Worm (Caenorhabditis elegans) whole organism, L2 larva: Measurements from ENCODE around the gene T03F7.5.

ENCODE experiments used
- ZK546.5 ChIP-seq: sonication (generic microtip); optimal IDR thresholded peaks from 2 replicates; lab custom pipeline; 2017; ENCODE audit warnings: missing biosample characterization, missing genetic modification characterization
- ceh-82 ChIP-seq: fragments of 150-350 bp; optimal IDR thresholded peaks from 2 replicates; lab custom pipeline; 2014; ENCODE audit warnings: missing biosample characterization, missing genetic modification characterization
- fos-1 ChIP-seq: fragments of 150-350 bp; optimal IDR thresholded peaks from 2 replicates; lab custom pipeline; 2014; ENCODE audit warnings: missing biosample characterization, missing genetic modification characterization
- nhr-11 ChIP-seq: fragments of 150-350 bp; optimal IDR thresholded peaks from 2 replicates; lab custom pipeline; 2014; ENCODE audit warnings: missing biosample characterization, missing genetic modification characterization
- nhr-6 ChIP-seq: fragments of 150-350 bp; optimal IDR thresholded peaks from 2 replicates; lab custom pipeline; 2014; ENCODE audit warnings: missing biosample characterization, missing genetic modification characterization
- ztf-4 ChIP-seq: fragments of 150-350 bp; optimal IDR thresholded peaks from 2 replicates; lab custom pipeline; 2014; ENCODE audit warnings: missing biosample characterization, missing genetic modification characterization

ce11 chrV:11346912-11347311 is 48.4 kb upstream of the T03F7.5 start, which contains the start of gene grl-7:
- no peak for TF ChIP-seq ceh-82 (tag; lab: Kevin White, UChicago)
- TF ChIP-seq ZK546.5 (tag; lab: Kevin White, UChicago), result no peak
- no peak for TF ChIP-seq fos-1
- TF ChIP-seq ztf-4 (tag; lab: Kevin White, UChicago), result no peak
- no peak for TF ChIP-seq nhr-6 (tag; lab: Kevin White, UChicago)
- TF ChIP-seq nhr-11, result no peak
